Fruit fly (Drosophila melanogaster): ENCODE data around the gene T48.

T48 gene

DNA sequence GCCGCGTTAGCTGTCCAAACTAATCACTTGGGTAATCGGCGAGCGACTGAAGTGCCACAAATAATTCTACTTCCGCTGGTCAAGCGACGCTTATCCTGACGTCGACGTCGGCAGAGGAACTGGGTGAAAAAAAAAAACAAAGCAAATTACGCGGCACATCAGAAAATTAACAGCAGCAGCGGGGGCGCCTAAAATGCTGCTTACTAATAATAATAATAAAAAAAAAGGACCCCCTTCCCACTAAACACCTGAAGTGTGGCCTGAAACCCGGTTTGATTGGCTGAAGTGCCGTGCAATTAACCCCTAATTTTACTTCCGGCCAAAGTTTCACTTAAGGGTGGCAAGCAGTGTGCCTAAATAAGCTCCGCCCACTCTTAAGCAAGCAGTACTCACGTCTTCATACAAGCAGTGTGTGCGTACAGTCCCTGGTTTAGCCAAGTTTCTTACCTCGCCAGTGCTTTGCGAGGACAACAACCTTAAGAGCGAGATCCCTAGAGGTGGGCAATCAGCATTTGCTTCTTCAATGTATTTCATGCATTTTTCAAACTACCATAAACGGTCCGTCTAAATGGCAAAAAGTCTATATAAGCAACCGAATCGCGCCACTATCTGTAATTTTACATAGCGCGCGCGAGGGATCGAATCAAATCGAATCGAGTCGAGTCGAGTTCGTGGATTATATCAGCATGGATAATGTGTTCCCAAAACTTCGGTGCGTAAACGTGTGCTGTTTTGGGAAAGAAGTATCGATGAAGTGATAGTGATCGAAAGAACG is at the start of gene T48, which contains the start of gene ro:
Gene T48, plus strand, starts transcription at position 614 of the 775 bp plus-strand sequence.
Gene ro, minus strand, starts transcription at position 51 of the 775 bp plus-strand sequence.
- TF ChIP-seq CG8478 (optimal IDR thresholded peaks at IDR 0.05) = no peak
- peak; percentile 80 to 86 for TF ChIP-seq CTCF (optimal IDR thresholded peaks at IDR 0.05)

DNA sequence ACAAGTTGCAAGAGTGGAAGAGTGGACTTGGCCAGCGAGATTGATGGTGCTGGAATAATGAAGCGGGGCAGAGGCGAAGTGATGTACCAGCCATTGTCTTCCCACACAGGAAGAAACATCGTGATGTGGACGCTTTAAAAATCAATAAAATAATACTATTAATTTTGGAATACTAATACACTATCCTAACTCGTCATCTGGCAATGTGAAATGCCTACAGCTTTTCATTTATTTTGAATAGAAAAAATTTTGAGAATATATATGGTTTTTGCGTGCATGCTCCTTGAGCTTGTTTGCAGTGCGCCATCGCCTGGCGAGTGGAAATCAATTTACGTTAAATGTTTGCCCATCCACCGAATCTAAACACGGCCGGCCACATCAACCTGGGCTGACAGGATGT is 49.7 kb upstream of the T48 start:
- no peak for TF ChIP-seq CG8478 (optimal IDR thresholded peaks at IDR 0.05)
- TF ChIP-seq CTCF (optimal IDR thresholded peaks at IDR 0.05) = no peak

DNA sequence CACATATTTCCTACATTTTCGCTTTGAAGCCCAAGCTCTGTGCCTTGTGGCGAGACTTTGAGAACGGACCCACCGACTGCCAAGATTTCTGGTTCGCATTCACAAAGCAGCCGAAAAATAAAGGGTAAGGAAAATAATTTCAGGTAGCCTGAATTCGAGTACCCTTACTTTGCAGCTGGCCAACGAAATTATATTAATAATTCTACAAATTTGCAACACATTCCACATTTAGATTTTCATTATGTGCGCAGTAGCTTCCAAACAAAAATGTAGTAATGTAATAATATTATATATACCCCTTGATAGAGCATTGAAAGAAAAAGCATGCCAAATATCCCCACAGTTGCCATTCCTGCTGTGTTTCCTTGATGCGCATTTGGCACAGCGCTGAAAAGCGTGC is 35.1 kb upstream of the T48 start:
- TF ChIP-seq CTCF (optimal IDR thresholded peaks at IDR 0.05) (no peak), CG8478 (optimal IDR thresholded peaks at IDR 0.05) (no peak)

DNA sequence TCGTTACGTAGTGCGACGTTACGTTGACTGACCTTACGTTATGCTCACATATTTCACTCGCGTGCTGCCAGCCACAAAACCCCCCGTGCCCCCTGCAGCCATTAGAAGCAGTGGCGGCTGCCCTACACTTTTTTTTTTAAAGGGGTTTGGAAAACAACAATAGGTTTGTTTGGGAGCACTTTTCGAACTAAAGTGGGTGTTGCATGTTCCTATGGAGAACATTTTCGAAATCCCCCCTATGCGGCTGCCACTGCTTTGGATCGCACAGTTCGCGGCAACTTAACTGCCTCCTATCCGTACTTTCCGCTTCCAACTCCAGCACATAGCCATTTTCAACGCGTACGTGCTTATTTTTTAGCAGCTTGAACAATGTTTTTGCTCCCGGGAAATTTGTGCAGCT is 27.8 kb upstream of the T48 start:
- TF ChIP-seq CTCF (optimal IDR thresholded peaks at IDR 0.05) = no peak
- no peak for TF ChIP-seq CG8478 (optimal IDR thresholded peaks at IDR 0.05)

DNA sequence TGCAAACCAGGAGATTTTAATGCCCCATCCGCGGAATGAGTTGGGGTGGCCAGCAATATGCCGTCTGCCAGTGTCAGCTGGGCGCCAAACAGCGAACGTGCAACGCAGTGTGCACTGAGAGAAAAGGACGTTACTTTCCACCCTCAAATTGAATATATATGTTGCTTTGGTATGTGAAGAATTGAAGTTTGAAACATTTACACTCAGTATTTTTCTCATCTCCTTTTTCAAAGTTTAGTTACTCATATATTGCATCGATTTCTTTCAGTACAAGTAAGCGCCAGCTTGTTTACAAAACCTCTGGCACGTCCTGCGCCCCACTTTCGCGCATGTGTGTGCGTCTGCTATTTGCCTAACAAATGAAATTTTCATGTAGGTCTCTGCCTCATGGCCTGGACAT is 22.3 kb upstream of the T48 start:
- TF ChIP-seq CG8478 (optimal IDR thresholded peaks at IDR 0.05) (no peak), CTCF (optimal IDR thresholded peaks at IDR 0.05) (no peak)

DNA sequence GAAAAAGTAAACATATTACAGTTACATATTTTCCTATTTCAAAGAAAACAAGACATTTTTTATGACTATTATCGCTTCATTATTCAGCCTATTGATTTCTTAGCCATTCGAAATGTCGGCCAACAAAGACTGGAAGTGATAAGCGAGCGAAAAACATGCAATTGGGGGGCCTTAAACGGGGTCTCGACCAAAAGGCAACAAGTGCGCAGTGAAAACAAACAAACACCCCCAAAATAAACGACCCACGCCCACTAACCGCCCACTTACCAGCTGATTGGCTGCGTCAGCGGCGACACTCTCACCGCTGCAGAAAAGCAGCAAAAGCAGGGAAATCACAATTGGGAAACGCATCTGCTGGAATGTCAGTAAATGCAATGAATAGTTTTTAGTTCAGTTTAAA is 19.3 kb upstream of the T48 start:
- TF ChIP-seq CTCF (optimal IDR thresholded peaks at IDR 0.05) = no peak
- TF ChIP-seq CG8478 (optimal IDR thresholded peaks at IDR 0.05) = no peak

DNA sequence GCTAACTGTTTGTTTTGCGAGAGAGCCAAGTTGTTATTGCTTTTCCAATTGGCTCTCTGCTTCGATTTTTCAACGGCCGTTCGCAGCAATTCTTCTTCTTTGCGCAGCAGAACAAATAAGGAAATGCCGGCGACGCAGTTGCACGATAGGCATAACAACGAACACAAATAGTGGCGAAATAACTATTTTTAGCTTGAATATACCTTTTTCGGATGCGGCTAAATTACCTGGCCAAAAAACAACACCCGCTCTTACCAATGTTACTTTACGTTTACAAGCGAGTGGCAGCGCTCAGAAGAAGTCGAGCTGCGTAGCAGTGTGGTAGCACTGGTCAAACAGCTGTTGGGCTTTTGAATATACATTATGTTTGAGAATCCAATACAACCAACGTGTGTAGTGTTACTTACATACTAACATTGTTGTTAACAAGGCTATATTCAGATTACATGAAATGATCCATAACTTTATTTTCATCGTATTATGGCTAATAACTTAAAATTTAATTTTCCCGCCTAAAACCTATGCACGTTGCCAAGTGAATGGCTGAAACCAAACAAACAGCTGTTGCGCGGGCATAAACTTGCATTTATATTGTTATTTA is 18.6 kb upstream of the T48 start, which contains the start of the genes Lerp and IntS12:
Gene Lerp, minus strand, starts transcription at position 283 of the 601 bp plus-strand sequence.
Gene IntS12, plus strand, starts transcription at position 529 of the 601 bp plus-strand sequence.
- TF ChIP-seq CTCF (optimal IDR thresholded peaks at IDR 0.05) (peak in 1 of 2 experiments; percentile 17), CG8478 (optimal IDR thresholded peaks at IDR 0.05) (no peak)

DNA sequence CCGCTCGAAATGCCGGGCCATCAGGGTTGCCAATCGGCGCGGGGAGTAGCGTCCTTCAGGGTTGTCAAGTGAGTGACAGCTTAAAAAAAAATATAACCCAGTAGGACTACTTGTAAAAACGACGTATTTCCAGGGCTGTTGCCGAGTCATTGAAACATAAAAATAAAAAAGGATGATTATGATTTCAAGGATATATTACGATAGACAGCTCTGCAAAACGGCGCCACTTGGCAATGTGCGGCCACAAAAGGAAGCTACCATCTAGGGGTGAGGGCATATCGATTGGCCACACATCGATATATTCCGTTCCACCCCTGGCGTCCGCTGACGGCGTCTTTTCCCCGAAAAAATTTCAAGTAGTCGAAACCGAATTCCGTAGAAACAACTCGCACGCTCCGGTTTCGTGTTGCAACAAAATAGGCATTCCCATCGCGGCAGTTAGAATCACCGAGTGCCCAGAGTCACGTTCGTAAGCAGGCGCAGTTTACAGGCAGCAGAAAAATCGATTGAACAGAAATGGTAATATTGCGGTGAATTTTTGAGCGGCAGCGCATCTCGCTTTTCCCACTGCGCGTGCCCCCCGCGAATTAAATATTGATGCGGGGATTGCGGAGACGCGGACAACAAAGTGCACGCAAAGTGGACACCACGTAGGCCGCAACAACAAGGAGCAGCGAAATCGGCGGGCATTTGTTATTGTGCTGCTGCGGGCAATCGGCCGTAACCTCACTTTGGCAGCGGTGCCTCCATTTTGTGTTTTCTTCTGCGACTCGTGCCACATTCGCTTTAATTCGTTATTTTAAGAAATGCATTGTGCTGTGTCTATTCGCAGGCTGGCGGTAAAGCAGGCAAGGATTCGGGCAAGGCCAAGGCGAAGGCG is 14.7 kb upstream of the T48 start, which contains the start of the genes ball and His2Av:
Gene ball, minus strand, starts transcription at position 231 of the 880 bp plus-strand sequence.
Gene His2Av, plus strand, starts transcription at position 353 of the 880 bp plus-strand sequence.
- TF ChIP-seq CG8478 (optimal IDR thresholded peaks at IDR 0.05) (no peak), CTCF (optimal IDR thresholded peaks at IDR 0.05) (peak; percentile 97 to 99)

DNA sequence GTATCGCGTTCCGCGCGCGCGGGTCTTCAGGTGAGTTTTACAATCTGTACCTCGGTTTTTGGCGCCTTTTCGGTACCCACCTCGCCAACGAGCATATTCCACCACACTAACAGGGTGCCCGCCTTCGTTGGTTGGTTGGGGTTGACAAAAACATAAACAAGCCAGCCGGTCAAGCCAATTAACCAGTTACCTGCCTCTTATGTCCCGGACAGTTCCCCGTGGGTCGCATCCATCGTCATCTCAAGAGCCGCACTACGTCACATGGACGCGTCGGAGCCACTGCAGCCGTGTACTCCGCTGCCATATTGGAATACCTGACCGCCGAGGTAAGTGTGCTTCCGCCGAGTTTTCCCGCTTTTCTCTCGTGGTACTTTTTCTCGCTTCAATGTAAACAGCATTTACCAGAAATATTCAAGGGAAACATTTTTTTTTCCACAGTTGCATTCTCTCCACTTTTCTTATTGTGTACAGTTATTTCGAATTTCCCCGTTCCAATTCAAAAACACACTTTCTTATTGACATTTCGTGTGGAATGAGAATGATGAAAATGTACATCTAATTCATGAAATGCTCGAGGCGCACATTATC is 14.0 kb upstream of the T48 start:
- TF ChIP-seq CG8478 (optimal IDR thresholded peaks at IDR 0.05) (no peak), CTCF (optimal IDR thresholded peaks at IDR 0.05) (no peak)

DNA sequence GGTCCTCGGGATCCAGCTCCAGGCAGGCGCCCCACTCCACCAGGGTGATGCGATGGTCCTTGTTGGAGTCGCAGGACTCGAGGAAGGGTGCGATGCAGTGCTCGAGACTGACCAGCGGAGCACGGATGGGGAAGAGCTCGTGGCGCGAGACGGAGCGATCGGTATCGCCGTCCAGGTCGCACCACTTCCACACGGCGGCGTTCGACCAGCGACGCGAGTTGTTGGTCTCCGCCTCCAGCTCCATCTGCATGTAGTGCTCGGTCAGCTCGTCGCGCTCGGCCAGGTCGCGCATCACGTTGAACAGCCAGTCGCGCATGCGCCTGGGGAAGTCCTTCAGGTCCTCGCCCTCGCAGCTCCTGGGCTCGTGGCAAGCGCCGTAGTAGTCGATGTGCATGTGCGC is 12.1 kb upstream of the T48 start:
- no peak for TF ChIP-seq CTCF (optimal IDR thresholded peaks at IDR 0.05)
- TF ChIP-seq CG8478 (optimal IDR thresholded peaks at IDR 0.05) = no peak

DNA sequence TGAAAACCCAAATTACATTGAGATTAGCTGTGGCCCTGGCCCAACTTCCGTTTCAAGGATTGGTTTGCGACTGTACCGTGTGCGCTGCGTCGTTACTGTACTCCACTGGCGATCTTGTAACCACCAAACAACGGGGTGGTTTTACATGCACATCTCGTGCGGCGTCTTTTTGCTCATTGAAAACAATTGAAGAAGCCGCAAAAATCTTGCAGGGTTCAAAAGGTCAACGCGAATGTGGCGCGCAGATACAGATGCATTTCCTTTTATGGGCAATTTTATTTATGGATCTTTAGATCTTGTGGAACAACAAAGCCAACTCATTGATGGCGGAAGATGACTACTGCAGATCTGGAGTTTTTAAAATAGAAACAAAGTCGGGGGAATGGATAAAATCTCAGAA is 11.0 kb upstream of the T48 start:
- TF ChIP-seq CTCF (optimal IDR thresholded peaks at IDR 0.05) (no peak), CG8478 (optimal IDR thresholded peaks at IDR 0.05) (no peak)

DNA sequence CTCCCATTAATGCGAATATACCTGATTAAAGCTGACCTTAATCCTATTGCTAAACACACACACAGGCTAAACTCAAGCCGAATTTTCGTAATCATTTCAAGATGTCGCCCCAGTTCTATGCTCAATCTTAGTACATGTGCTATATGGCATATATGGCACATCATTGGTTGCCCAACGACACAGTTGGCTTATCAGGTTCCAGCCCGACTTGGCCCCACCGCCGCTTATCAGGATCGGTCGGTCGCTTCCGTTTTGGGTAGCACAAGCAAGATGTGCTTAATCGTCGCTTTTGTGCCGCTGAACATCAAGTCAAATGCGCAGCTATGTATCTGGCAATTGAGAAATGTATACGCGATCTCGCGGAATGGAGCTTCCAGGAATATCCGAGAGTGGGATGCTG is 10.5 kb upstream of the T48 start:
- no peak for TF ChIP-seq CG8478 (optimal IDR thresholded peaks at IDR 0.05)
- TF ChIP-seq CTCF (optimal IDR thresholded peaks at IDR 0.05) = no peak

DNA sequence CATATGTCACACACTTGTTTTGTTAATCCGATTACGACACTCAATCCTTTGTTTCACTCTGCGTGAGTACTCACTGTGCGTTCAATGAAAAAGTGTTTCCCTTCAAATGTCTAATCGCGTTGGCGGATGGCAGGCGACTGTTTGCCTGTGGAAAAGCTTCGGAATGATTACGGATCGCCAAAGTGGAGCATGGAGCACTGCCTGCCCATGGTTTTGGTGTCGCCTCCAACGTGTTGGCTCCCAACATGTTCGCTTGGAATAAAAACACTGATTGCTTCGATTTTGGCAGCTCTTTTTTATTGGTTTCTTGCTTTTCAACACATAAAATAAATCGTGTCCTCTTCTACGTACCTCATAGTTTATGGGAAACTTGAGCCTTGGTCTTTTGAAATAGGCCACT is 9.7 kb upstream of the T48 start, which contains the start of gene SPARC:
Gene SPARC, minus strand, starts transcription at position 144 of the 400 bp plus-strand sequence.
- TF ChIP-seq CG8478 (optimal IDR thresholded peaks at IDR 0.05) = no peak
- no peak for TF ChIP-seq CTCF (optimal IDR thresholded peaks at IDR 0.05)

DNA sequence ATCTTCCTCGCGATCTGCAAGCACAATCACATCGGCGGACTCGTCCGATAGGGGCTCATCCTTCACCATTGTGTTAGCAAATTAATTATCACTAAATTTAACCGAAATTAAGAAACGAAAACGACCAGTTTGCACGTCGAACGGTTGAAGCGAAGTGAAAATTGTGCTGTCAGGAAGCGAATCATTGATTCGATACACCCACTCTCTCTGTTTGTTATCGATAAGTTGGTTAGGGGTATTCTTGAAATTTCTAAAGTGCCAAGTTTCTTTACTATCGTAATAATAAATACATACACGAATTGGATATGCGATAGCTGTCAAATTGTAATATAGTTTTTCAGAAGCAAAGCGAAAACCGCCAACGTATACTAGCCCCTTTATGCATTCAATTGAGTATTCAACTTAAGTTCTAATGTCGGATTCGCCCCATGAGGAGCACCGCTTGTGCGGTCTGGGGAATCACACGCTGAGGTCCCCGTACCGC is 5.9 kb upstream of the T48 start, which contains the start of gene Rb97D:
Gene Rb97D, minus strand, starts transcription at position 199 of the 484 bp plus-strand sequence.
- no peak for TF ChIP-seq CG8478 (optimal IDR thresholded peaks at IDR 0.05)
- no peak for TF ChIP-seq CTCF (optimal IDR thresholded peaks at IDR 0.05)

All from S2 (cell line).